Fruit fly (Drosophila melanogaster) whole organism, pupa: Measurements from ENCODE around the gene CG11279.

Experiments used
- CG13204 ChIP-seq: fragments of 200-800 bp; sonication (Bioruptor generic); optimal IDR thresholded peaks from 2 replicates; lab custom pipeline; 2018; ENCODE audit warnings: missing biosample characterization, mild to moderate bottlenecking, missing genetic modification characterization, moderate library complexity
- CG14655 ChIP-seq: fragments of 200-800 bp; sonication (Bioruptor generic); optimal IDR thresholded peaks from 3 replicates; lab custom pipeline; 2017; ENCODE audit warnings: mild to moderate bottlenecking, missing biosample characterization, missing genetic modification reagents, missing genetic modification characterization
- CG15710 ChIP-seq: fragments of 200-800 bp; sonication (Bioruptor generic); optimal IDR thresholded peaks from 2 replicates; lab custom pipeline; 2018; ENCODE audit warnings: missing biosample characterization, mild to moderate bottlenecking, missing genetic modification characterization, moderate library complexity
- CG17806 ChIP-seq: fragments of 200-800 bp; sonication (Bioruptor generic); optimal IDR thresholded peaks from 2 replicates; lab custom pipeline; 2018; ENCODE audit warnings: missing biosample characterization, mild to moderate bottlenecking, missing genetic modification characterization, moderate library complexity
- CG34367 ChIP-seq: fragments of 200-800 bp; sonication (Bioruptor generic); optimal IDR thresholded peaks from 2 replicates; lab custom pipeline; 2018; ENCODE audit warnings: missing biosample characterization, mild to moderate bottlenecking, missing genetic modification characterization
- CG4496 ChIP-seq: fragments of 200-800 bp; sonication (Bioruptor generic); IDR thresholded peaks from 3 replicates; pipeline ENCODE4 v1.3.6; 2022; ENCODE audit warnings: missing biosample characterization, missing genetic modification characterization
- CG8159 ChIP-seq: fragments of 200-800 bp; sonication (Bioruptor generic); optimal IDR thresholded peaks from 3 replicates; lab custom pipeline; 2018; ENCODE audit warnings: missing biosample characterization, mild to moderate bottlenecking, missing genetic modification characterization, moderate library complexity
- CG8301 ChIP-seq: fragments of 200-800 bp; sonication (Bioruptor generic); optimal IDR thresholded peaks from 2 replicates; lab custom pipeline; 2018; ENCODE audit warnings: missing biosample characterization, mild to moderate bottlenecking, missing genetic modification characterization
- Ets98B ChIP-seq: fragments of 200-800 bp; sonication (Bioruptor generic); IDR thresholded peaks from 2 replicates; pipeline ENCODE4 v1.3.6; 2022; ENCODE audit warnings: missing biosample characterization, missing genetic modification characterization
- Pif1A ChIP-seq: fragments of 200-800 bp; sonication (Bioruptor generic); optimal IDR thresholded peaks from 3 replicates; lab custom pipeline; 2016; ENCODE audit warnings: missing biosample characterization, missing genetic modification characterization
- rn ChIP-seq: fragments of 200-800 bp; sonication (Bioruptor generic); IDR thresholded peaks from 2 replicates; pipeline ENCODE4 v1.3.6; 2022; ENCODE audit warnings: missing biosample characterization, missing genetic modification characterization

DNA sequence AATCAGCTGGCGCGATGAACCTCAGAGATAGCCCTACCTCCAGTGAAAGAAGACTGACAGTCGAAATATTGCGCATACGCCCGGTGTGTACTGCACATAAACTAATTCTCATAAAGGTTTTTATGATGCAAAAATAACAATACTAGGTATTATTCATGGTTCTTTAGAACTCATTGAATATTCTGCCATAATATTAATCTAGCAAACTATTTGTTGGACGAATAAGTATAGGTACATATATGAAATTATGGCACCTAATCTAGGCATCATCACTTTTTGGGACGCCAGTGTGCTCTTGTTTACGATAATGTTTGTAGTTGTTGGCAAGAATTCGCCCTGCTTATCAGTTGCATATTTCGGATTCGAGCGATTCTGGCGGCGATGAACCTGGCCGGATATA, 25.1 kb upstream of the CG11279 start:
- no peak for TF ChIP-seq CG8301 (tag; lab: Kevin White, UChicago)
- TF ChIP-seq Pif1A (GFP tag; lab: Kevin White, UChicago): peak; percentile 7
- TF ChIP-seq rn (GFP tag; lab: Robert Waterston, UW): no peak
- TF ChIP-seq CG8159: no peak
- no peak for TF ChIP-seq CG34367 (tag; lab: Kevin White, UChicago)
- TF ChIP-seq CG4496 (GFP tag; lab: Robert Waterston, UW): peak; percentile 56; the same call in 1 of the 3 replicates
- peak; percentile 11 for TF ChIP-seq CG17806 (tag; lab: Kevin White, UChicago)
- TF ChIP-seq CG15710: no peak
- TF ChIP-seq CG13204 (GFP tag; lab: Kevin White, UChicago): no peak
- TF ChIP-seq CG14655 (GFP tag; lab: Kevin White, UChicago): no peak
- no peak for TF ChIP-seq Ets98B
